Fruit fly (Drosophila melanogaster) S2 (cell line): ENCODE data around the gene Hpf1.

Source experiments
- CG8478 ChIP-seq: fragments of >200 bp; optimal IDR thresholded peaks from 2 replicates; lab custom pipeline; 2018
- CTCF ChIP-seq, 2 experiments: fragments of >200 bp; optimal IDR thresholded peaks; 2 replicates each; lab custom pipeline; 2018

DNA sequence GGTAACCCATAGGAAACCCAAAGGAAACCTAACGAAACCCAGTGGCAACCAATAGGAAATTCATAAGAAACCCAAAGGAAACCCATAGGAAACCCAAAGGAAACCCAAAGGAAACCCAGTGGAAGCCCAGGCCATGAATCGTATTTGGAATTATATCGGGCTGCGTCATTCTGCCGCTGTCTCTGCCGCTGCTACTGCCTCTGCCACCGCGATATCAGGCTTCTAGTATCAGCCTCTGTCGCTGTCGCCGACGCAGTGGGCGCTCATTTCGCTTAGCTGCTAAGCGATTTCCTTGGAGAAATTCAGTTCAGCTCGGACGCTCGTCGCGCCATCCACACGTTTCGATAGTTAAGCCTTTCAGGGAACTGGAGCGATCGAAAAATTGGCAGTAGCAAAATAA lies 39.7 kb downstream of the Hpf1 start, which contains the start of gene CG1208:
- TF ChIP-seq CTCF (optimal IDR thresholded peaks at IDR 0.05; lab: Kevin White, UChicago) (no peak), CG8478 (lab: Kevin White, UChicago) (no peak)
